Worm (Caenorhabditis elegans): Measurements from ENCODE around the gene aagr-3.

Gene aagr-3

ce11 chrV:9704399-9704798 is 24.9 kb downstream of the aagr-3 start (continued):
- TF ChIP-seq nhr-71 (tag; optimal IDR thresholded peaks at IDR 0.05) = peak; percentile 55
- TF ChIP-seq mdl-1 (tag; optimal IDR thresholded peaks at IDR 0.05) = peak in 1 of 2 experiments; percentile 17
- peak; percentile 33 for TF ChIP-seq C16A3.4 (tag; optimal IDR thresholded peaks at IDR 0.05)
- peak; percentile 42 for TF ChIP-seq nhr-47 (tag; optimal IDR thresholded peaks at IDR 0.05)
- no peak for TF ChIP-seq nhr-77 (tag; optimal IDR thresholded peaks at IDR 0.05)
- no peak for TF ChIP-seq unc-130 (tag; optimal IDR thresholded peaks at IDR 0.05)
- TF ChIP-seq irx-1 (tag; optimal IDR thresholded peaks at IDR 0.05) = no peak
- peak; percentile 64 for TF ChIP-seq fkh-8 (tag; optimal IDR thresholded peaks at IDR 0.05)
- TF ChIP-seq ets-5 (GFP tag; IDR thresholded peaks at IDR 0.05) = no peak
- no peak for TF ChIP-seq tlp-1 (tag; optimal IDR thresholded peaks at IDR 0.05)
- no peak for TF ChIP-seq lin-39 (tag; optimal IDR thresholded peaks at IDR 0.05)
- TF ChIP-seq jun-1 (tag; optimal IDR thresholded peaks at IDR 0.05) = no peak
- no peak for TF ChIP-seq ces-1 (GFP tag; optimal IDR thresholded peaks at IDR 0.05)
- no peak for TF ChIP-seq nhr-84 (tag; optimal IDR thresholded peaks at IDR 0.05)
- peak; percentile 61 for TF ChIP-seq skn-1 (tag; optimal IDR thresholded peaks at IDR 0.05)
- TF ChIP-seq mep-1 (tag; optimal IDR thresholded peaks at IDR 0.05) = peak; percentile 61
- no peak for TF ChIP-seq nhr-20 (tag; optimal IDR thresholded peaks at IDR 0.05)
- no peak for TF ChIP-seq mef-2 (tag; optimal IDR thresholded peaks at IDR 0.05)
- TF ChIP-seq C04F5.9 (tag; optimal IDR thresholded peaks at IDR 0.05) = no peak
- no peak for TF ChIP-seq Y116A8C.19 (tag; optimal IDR thresholded peaks at IDR 0.05; ENCODE audit: borderline replicate concordance)
- TF ChIP-seq snu-23 (GFP tag; optimal IDR thresholded peaks at IDR 0.05) = peak; percentile 61
- TF ChIP-seq fkh-10 (GFP tag; optimal IDR thresholded peaks at IDR 0.05) = no peak
- peak; percentile 41 to 55 for TF ChIP-seq efl-1 (optimal IDR thresholded peaks at IDR 0.05)
- TF ChIP-seq efl-1 (GFP tag; optimal IDR thresholded peaks at IDR 0.05 in 1 of 2) = peak; percentile 13 to 85
- TF ChIP-seq snpc-4 (tag; optimal IDR thresholded peaks at IDR 0.05) = peak; percentile 26
- no peak for TF ChIP-seq unc-98 (GFP tag; IDR thresholded peaks at IDR 0.05)
- TF ChIP-seq unc-86 (tag; optimal IDR thresholded peaks at IDR 0.05) = no peak
- TF ChIP-seq isw-1 (GFP tag; IDR thresholded peaks at IDR 0.05) = peak; percentile 26; the same call in 1 of the 2 replicates
- TF ChIP-seq grh-1 (GFP tag; IDR thresholded peaks at IDR 0.05) = no peak
- TF ChIP-seq blmp-1 (tag; optimal IDR thresholded peaks at IDR 0.05) = peak; percentile 93
- TF ChIP-seq mab-9 (GFP tag; IDR thresholded peaks at IDR 0.05) = no peak

DNA sequence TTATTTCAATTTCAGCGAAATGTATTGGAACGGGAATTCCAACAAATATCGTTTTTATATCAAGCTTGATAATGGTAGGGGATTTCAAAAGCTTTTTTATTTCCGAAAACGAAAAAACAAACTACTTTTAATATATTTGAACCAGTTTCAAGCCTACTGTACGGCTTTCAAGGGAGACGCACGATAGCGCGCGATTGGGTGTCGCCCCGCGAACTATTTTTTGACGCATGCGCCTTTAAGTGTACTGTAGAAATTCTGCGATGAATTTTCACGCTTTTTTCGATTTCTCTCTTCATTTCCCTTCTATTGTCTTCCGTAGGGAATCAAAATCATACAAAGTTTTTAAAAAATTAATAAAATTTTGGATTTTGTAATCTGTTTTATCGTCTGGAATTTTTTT is 25.8 kb downstream of the aagr-3 start:
- TF ChIP-seq ama-1 (optimal IDR thresholded peaks at IDR 0.05) = no peak

ce11 chrV:9702755-9703154 is 26.6 kb downstream of the aagr-3 start, which contains the start of gene xbx-6:
xbx-6 (plus strand) TSS chrV:9703055.
- TF ChIP-seq elt-3 (tag; optimal IDR thresholded peaks at IDR 0.05) (no peak), hlh-4 (tag; optimal IDR thresholded peaks at IDR 0.05) (peak; percentile 57)

DNA sequence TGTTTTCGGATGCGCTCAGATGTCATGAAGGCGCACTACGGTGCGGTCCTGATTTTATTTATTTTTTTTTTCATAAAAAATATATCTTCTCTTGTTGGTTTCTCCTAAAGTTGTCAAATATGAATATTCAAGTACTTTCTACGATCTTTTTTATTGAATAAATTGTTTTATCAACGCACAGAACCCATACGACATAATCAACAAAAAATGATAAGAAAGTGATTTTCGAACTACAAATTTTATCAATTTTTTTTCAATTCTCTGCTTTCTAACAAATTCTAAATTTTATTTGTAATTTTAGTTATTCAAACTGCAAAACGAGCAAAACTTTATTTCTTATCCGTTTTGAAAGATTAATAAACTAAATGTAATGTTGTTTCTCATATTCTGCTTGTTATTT is 27.5 kb downstream of the aagr-3 start:
- TF ChIP-seq elt-2 (tag; optimal IDR thresholded peaks at IDR 0.05) = peak; percentile 44
- TF ChIP-seq tlp-1 (tag; optimal IDR thresholded peaks at IDR 0.05) = peak; percentile 29
- no peak for TF ChIP-seq egl-27 (tag; optimal IDR thresholded peaks at IDR 0.05)
- no peak for TF ChIP-seq unc-86 (tag; optimal IDR thresholded peaks at IDR 0.05)

ce11 chrV:9699216-9699615 is 30.1 kb downstream of the aagr-3 start:
- no peak for TF ChIP-seq mab-9 (GFP tag; IDR thresholded peaks at IDR 0.05)
- TF ChIP-seq unc-86 (tag; optimal IDR thresholded peaks at IDR 0.05) = no peak
- no peak for TF ChIP-seq swsn-7 (tag; optimal IDR thresholded peaks at IDR 0.05)
- no peak for TF ChIP-seq dsc-1 (tag; optimal IDR thresholded peaks at IDR 0.05)
- no peak for TF ChIP-seq ceh-8 (GFP tag; optimal IDR thresholded peaks at IDR 0.05)
- TF ChIP-seq elt-2 (tag; optimal IDR thresholded peaks at IDR 0.05) = peak; percentile 9
